Worm (Caenorhabditis elegans): ENCODE data around the gene fbxa-209.

DNA sequence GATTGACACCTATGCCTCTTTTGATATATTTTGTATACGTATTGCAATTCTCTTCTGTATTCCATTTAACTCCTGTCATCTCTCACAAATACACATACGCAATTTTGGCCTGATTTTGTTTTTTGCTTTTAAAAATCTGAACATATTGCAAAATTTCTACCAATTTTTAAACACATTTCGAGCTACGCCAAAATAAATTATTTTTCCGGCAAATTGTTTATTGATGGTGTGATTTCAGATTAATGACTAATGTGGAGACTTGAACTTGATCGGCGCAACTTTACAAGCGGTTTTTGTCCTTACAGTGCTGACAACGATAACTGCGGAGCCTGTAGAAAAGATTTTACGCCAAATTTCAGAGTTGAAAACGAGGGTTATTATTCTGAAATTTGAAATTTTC is 29.7 kb downstream of the fbxa-209 start:
- TF ChIP-seq F13C5.2 (tag; optimal IDR thresholded peaks at IDR 0.05) (no peak), ama-1 (optimal IDR thresholded peaks at IDR 0.05) (no peak), flt-1 (GFP tag; IDR thresholded peaks at IDR 0.05) (no peak), ceh-36 (tag; optimal IDR thresholded peaks at IDR 0.05) (no peak), B0310.2 (tag; optimal IDR thresholded peaks at IDR 0.05) (no peak), aly-1 (tag; optimal IDR thresholded peaks at IDR 0.05) (no peak), tbx-11 (GFP tag; IDR thresholded peaks at IDR 0.05) (no peak), pes-1 (GFP tag; IDR thresholded peaks at IDR 0.05) (no peak), scrt-1 (GFP tag; IDR thresholded peaks at IDR 0.05) (no peak), hmg-4 (GFP tag; optimal IDR thresholded peaks at IDR 0.05) (no peak), ceh-13 (GFP tag; optimal IDR thresholded peaks at IDR 0.05) (no peak), hmbx-1 (tag; optimal IDR thresholded peaks at IDR 0.05) (no peak), ets-7 (tag; optimal IDR thresholded peaks at IDR 0.05) (no peak)

Measured in whole organism, early embryonic.